Fruit fly (Drosophila melanogaster): Measurements from ENCODE around the gene scramb1.

scramb1 gene

dm6 chr3L:10225214-10225729 lies at the start of gene scramb1:
TSS of gene scramb1 (minus strand) at chr3L:10225240.
- TF ChIP-seq CTCF (optimal IDR thresholded peaks at IDR 0.05), result peak; percentile 25 to 81
- TF ChIP-seq CG8478 (optimal IDR thresholded peaks at IDR 0.05), result no peak

DNA sequence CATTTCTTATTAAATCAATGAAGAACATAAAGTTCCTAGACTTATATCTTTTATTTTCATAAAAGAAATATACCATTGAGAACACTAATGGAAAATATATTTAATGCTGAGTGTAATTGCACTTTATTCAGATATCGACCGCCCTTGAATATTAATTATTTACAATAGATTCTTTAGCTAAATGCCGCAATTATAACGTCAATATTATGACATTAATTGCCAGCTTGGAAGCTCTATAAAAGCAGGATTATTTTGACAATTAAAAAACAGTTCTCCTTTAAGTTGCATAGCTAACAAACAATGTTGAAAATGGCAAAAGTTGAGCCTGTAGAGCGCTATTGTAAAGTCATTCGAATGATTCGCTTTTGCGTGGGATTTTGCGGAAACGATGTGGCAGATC lies 47.9 kb upstream of the scramb1 start, which contains the start of gene Or67d:
Or67d (plus strand) TSS at position 301 of the 400 bp plus-strand sequence.
- TF ChIP-seq CG8478 (optimal IDR thresholded peaks at IDR 0.05) (no peak), CTCF (optimal IDR thresholded peaks at IDR 0.05) (no peak)

DNA sequence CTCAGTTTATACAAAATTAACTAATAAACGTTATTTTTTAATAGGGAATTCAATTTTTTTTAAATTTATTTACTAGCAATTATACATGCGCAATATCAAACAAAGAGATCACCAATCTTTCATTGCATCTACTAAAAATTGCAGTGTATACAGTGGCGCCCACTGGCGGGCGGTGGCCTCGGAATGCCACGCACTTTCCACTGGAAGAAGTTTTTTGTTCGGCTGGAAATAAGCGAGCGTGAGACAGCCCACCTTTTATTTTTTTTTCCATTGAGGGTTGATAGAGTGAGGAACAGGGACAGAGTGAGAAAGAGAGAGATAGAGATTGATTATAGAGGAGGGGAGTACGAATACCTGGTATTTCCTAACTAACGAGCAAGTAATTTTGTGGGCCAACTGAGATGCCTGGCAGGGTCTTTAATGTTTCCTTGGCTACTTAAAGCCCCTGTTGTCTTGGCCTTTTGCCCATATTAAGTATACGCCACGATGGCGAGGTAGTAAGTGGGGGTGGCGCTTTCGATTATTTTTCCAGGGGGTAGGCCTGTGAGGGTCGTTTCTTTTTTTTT lies 46.7 kb upstream of the scramb1 start:
- TF ChIP-seq CTCF (optimal IDR thresholded peaks at IDR 0.05), result peak; percentile 74 to 85
- TF ChIP-seq CG8478 (optimal IDR thresholded peaks at IDR 0.05), result no peak

- TF ChIP-seq CG8478 (optimal IDR thresholded peaks at IDR 0.05) (no peak), CTCF (optimal IDR thresholded peaks at IDR 0.05) (no peak)
Measured at dm6 chr3L:10267605-10268004, 42.6 kb upstream of the scramb1 start.

DNA sequence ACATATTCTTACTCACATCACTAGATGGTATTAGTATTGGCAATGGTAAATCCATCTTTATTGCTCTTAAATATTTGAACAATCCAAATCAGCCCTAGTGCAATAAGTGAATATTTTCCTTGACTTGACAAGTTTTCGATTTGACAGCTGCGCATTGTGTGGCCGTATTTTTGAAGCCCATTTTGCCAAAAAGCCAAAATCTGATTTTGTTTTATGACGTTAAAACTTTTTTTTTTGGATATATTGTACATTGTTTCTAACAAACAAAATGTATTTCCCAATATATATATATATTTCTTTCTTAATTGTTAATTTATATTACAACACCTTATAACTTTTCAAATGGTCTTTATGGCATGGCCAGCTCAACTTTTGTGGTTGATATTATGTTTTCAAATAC lies 42.0 kb upstream of the scramb1 start, which contains the start of gene can:
can (minus strand) TSS at position 101 of the 400 bp plus-strand sequence.
- TF ChIP-seq CG8478 (optimal IDR thresholded peaks at IDR 0.05) (no peak), CTCF (optimal IDR thresholded peaks at IDR 0.05) (no peak)

DNA sequence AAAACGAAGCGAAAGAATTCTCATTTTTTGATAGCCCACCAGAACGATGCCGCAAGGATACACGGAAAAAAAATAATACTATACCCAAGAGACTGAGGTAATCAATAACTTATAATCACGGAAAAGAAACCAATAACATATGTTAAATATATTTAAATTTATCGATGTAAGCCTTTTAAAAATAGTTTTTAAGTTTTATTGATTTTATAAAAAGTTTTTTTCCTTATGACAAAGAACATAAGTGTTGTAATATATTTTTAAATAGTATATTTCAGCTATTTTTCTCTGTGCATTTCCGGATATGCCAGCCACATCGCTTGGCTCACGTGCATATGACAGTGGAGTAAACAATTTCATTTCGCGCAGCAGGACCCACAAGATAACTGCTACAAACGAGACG lies 37.8 kb upstream of the scramb1 start:
- TF ChIP-seq CG8478 (optimal IDR thresholded peaks at IDR 0.05) (no peak), CTCF (optimal IDR thresholded peaks at IDR 0.05) (no peak)

- TF ChIP-seq CG8478 (optimal IDR thresholded peaks at IDR 0.05), result no peak
- no peak for TF ChIP-seq CTCF (optimal IDR thresholded peaks at IDR 0.05)
Measured at dm6 chr3L:10261219-10261618, 36.2 kb upstream of the scramb1 start.

DNA sequence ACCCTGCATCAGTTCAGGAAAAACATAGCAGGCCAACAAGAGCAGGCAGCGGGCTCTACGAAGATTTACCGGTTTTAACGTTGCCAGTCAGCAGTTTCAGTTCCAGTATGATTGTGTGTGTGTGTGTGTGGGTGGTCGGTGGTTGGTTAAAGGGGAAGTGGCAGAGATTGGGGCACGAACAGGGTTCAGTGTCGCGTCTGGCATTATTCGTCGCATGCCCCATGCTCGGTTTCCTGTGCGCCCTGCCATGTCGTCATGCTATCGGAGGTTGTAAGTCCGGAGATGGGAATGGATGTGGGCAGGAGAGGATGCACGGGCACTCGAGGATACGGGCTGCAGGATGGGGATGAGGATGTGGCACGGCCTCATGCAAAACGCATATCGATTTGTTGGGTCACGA lies 33.7 kb upstream of the scramb1 start:
- no peak for TF ChIP-seq CG8478 (optimal IDR thresholded peaks at IDR 0.05)
- TF ChIP-seq CTCF (optimal IDR thresholded peaks at IDR 0.05), result no peak

dm6 chr3L:10254131-10254530 lies 29.1 kb upstream of the scramb1 start:
- TF ChIP-seq CG8478 (optimal IDR thresholded peaks at IDR 0.05) (no peak), CTCF (optimal IDR thresholded peaks at IDR 0.05) (no peak)

- TF ChIP-seq CTCF (optimal IDR thresholded peaks at IDR 0.05) (no peak), CG8478 (optimal IDR thresholded peaks at IDR 0.05) (no peak)
Measured at dm6 chr3L:10249836-10250235, 24.8 kb upstream of the scramb1 start.

DNA sequence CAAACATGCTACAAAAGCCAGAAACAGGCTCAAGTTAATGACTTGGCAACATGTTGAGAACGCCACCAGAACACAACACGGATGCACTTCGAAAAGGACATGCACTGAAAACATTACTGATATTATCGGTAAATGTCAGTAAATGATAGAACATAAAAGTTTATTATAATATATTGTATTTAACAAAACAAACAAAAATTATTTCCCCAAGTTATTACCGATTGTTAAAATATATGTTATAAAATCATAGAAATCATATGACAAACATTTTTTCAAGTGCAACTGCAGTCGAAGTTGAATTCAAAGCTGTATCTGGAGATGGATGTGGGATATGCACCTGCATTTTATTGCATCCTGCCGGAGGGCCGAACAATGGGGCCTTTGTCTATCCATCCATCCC lies 22.5 kb upstream of the scramb1 start:
- TF ChIP-seq CTCF (optimal IDR thresholded peaks at IDR 0.05), result no peak

dm6 chr3L:10247121-10247520 lies 22.1 kb upstream of the scramb1 start:
- TF ChIP-seq CG8478 (optimal IDR thresholded peaks at IDR 0.05), result no peak
- peak in 1 of 2 experiments; percentile 16 for TF ChIP-seq CTCF (optimal IDR thresholded peaks at IDR 0.05)

DNA sequence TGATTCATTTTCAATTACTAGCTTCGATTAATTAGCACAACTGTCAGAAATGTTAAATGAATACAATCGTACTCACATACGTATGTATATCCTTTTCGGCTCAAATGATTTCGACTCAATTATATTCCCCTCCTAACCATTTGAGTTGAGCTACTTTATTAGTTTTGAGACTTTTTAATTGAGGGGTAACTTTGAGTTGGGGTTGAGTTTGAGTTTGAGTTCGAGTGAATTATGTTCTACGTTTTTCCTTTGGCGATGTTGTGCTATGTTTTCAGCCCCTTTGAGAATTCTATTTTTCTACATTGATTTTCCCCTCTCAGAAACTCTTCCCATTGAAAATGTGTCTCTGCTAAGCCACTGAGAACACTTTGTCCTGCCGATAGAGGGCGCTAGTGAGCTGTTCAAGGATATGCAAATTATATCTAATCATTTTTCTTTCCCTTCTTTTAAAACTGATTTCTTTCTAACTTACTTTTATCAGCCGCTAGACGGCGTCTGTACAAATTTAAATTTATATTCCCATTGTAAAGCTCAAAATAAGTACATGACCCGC lies 21.3 kb upstream of the scramb1 start:
- TF ChIP-seq CG8478 (optimal IDR thresholded peaks at IDR 0.05) (no peak), CTCF (optimal IDR thresholded peaks at IDR 0.05) (peak; percentile 91 to 94)

DNA sequence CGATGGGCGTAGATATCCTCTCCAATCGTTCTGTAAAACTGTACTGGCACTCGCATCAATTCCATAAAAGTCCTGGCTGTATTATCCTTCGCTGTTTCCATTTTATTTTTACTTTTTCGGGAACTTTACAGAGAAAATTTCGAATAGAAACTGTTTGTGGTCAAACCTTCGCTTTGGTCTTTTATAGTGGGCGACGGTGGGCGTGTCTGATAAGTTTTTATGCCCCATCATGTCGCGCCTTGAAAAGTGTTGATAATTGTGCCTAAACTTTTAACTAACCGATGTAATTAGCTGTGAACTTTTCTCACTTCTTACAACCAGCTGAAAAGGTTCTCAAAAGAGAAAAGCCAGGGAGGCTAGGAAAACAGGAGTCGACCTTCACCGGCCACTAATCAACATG lies 19.6 kb upstream of the scramb1 start, which contains the start of gene Or67c:
Or67c (minus strand) TSS at position 101 of the 400 bp plus-strand sequence.
- TF ChIP-seq CG8478 (optimal IDR thresholded peaks at IDR 0.05) (no peak), CTCF (optimal IDR thresholded peaks at IDR 0.05) (no peak)

- TF ChIP-seq CTCF (optimal IDR thresholded peaks at IDR 0.05) (no peak), CG8478 (optimal IDR thresholded peaks at IDR 0.05) (no peak)
Measured at dm6 chr3L:10242243-10242642, 17.2 kb upstream of the scramb1 start.

DNA sequence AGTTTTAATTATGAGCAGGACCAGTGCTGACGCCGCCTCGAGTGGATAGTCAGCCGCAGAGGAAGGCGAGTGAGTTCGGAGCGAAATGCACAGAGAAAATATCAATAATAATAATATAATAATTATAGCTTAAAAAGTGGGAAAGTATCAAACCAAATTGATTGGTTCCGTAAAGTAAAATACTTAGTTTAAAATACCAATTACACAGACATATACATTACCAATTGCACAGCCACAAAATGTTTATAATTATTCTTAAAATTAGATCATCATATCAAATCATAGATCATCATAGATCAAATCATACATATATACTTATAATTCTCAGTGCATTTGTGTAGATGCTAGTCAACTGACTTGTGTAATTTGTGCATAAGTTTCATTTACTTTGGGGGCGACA lies 13.5 kb upstream of the scramb1 start:
- TF ChIP-seq CG8478 (optimal IDR thresholded peaks at IDR 0.05) (no peak), CTCF (optimal IDR thresholded peaks at IDR 0.05) (no peak)
